Fruit fly (Drosophila melanogaster): ENCODE results near the gene alphaTub85E.

Gene alphaTub85E

DNA sequence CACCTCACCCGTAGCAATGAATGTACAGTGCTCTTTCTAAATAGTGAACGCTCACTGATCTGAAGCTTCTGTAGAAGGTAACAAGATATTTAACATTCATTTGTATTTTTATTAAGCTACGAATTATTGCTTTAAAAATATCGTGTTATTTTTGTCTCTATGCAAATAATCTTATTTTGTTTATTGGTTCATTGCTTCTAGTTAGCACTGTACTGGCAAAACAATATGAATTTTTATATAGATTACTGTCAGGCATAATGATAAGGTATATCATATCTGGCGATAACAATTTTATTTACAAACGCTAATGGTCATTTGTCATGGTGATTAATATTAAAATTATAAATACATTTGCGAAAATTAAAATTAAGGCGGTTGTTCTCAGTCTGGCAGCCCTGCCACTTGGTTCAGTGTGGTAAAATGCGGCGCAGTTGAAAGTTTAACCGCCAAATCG is 38.5 kb upstream of the alphaTub85E start, which contains the start of gene CG9471 (continued):
- TF ChIP-seq ewg (GFP tag; optimal IDR thresholded peaks at IDR 0.05) (peak; percentile 69), jumu (GFP tag; optimal IDR thresholded peaks at IDR 0.05) (peak; percentile 86), Meics (GFP tag; optimal IDR thresholded peaks at IDR 0.05) (peak; percentile 93), Doc2 (GFP tag; IDR thresholded peaks at IDR 0.05) (peak; percentile 79), CG17359 (tag; optimal IDR thresholded peaks at IDR 0.05) (peak; percentile 92), D19B (GFP tag; optimal IDR thresholded peaks at IDR 0.05) (peak; percentile 78), cwo (GFP tag; optimal IDR thresholded peaks at IDR 0.05) (peak; percentile 85), CG11398 (GFP tag; optimal IDR thresholded peaks at IDR 0.05) (peak; percentile 35), pan (optimal IDR thresholded peaks at IDR 0.05) (no peak), pan (GFP tag; optimal IDR thresholded peaks at IDR 0.05 in 1 of 2, IDR thresholded peaks at IDR 0.05 in 1 of 2) (peak in 1 of 2 experiments; percentile 95), CG8388 (GFP tag; optimal IDR thresholded peaks at IDR 0.05) (peak; percentile 97), zen (tag; optimal IDR thresholded peaks at IDR 0.05) (peak; percentile 88), crc (GFP tag; optimal IDR thresholded peaks at IDR 0.05) (peak; percentile 85), her (GFP tag; optimal IDR thresholded peaks at IDR 0.05) (peak; percentile 81), bbx (GFP tag; IDR thresholded peaks at IDR 0.05; ENCODE audit: partially characterized antibody) (no peak), Hr3 (GFP tag; optimal IDR thresholded peaks at IDR 0.05) (peak; percentile 91), CG1233 (GFP tag; optimal IDR thresholded peaks at IDR 0.05) (peak; percentile 89), Sry-δ (GFP tag; optimal IDR thresholded peaks at IDR 0.05) (peak; percentile 49), gfzf (GFP tag; optimal IDR thresholded peaks at IDR 0.05) (no peak), eve (GFP tag; optimal IDR thresholded peaks at IDR 0.05) (no peak), MBD-R2 (GFP tag; IDR thresholded peaks at IDR 0.05) (peak; percentile 79), sug (tag; optimal IDR thresholded peaks at IDR 0.05) (peak; percentile 91), CG11456 (GFP tag; IDR thresholded peaks at IDR 0.05) (peak; percentile 88), klu (GFP tag; IDR thresholded peaks at IDR 0.05) (peak; percentile 82), Nf-YC (tag; optimal IDR thresholded peaks at IDR 0.05) (peak; percentile 82), tll (GFP tag; optimal IDR thresholded peaks at IDR 0.05) (no peak), CG12219 (GFP tag; optimal IDR thresholded peaks at IDR 0.05) (peak; percentile 86), CG10979 (tag; optimal IDR thresholded peaks at IDR 0.05) (peak; percentile 86), CG2120 (GFP tag; optimal IDR thresholded peaks at IDR 0.05) (peak; percentile 96), Side (GFP tag; optimal IDR thresholded peaks at IDR 0.05) (peak; percentile 88), CG10462 (GFP tag; optimal IDR thresholded peaks at IDR 0.05) (peak; percentile 83), Bgb (GFP tag; IDR thresholded peaks at IDR 0.05; ENCODE audit: partially characterized antibody) (peak; percentile 15; the same call in 1 of the 2 replicates), BtbVII (GFP tag; optimal IDR thresholded peaks at IDR 0.05) (peak; percentile 89), CG32772 (GFP tag; IDR thresholded peaks at IDR 0.05) (peak; percentile 91), kay (GFP tag; optimal IDR thresholded peaks at IDR 0.05) (peak; percentile 80), CG6813 (GFP tag; optimal IDR thresholded peaks at IDR 0.05) (peak; percentile 74), Sox100B (GFP tag; optimal IDR thresholded peaks at IDR 0.05) (peak; percentile 85), CrebB (tag; optimal IDR thresholded peaks at IDR 0.05) (peak; percentile 88), CG3281 (GFP tag; optimal IDR thresholded peaks at IDR 0.05) (peak; percentile 93), pzg (GFP tag; optimal IDR thresholded peaks at IDR 0.05) (peak; percentile 54), CHES-1-like (GFP tag; optimal IDR thresholded peaks at IDR 0.05) (peak; percentile 84), fd3F (GFP tag; optimal IDR thresholded peaks at IDR 0.05) (peak; percentile 89), Usf (GFP tag; optimal IDR thresholded peaks at IDR 0.05) (peak; percentile 73), CG1603 (tag; optimal IDR thresholded peaks at IDR 0.05) (peak; percentile 84), CG11723 (GFP tag; optimal IDR thresholded peaks at IDR 0.05) (peak; percentile 84), CG9215 (GFP tag; IDR thresholded peaks at IDR 0.05) (peak; percentile 87), CG14050 (GFP tag; IDR thresholded peaks at IDR 0.05) (peak; percentile 90), CG2202 (tag; optimal IDR thresholded peaks at IDR 0.05) (peak; percentile 76), otp (GFP tag; IDR thresholded peaks at IDR 0.05) (peak; percentile 85; the same call in 2 of the 3 replicates), dimm (GFP tag; IDR thresholded peaks at IDR 0.05) (peak; percentile 68; the same call in 1 of the 2 replicates)

Measured in whole organism, embryonic.